Worm (Caenorhabditis elegans) whole organism, mixed stage, embryonic: ENCODE results near the gene R05G6.5.

Experiments used
- ceh-83 ChIP-seq: fragments of 200-800 bp; sonication (Bioruptor generic); optimal IDR thresholded peaks from 2 replicates; lab custom pipeline; 2018; ENCODE audit warnings: mild to moderate bottlenecking, missing genetic modification characterization, missing compliant biosample characterization
- drap-1 ChIP-seq: fragments of 200-800 bp; sonication (Bioruptor generic); optimal IDR thresholded peaks from 3 replicates; lab custom pipeline; 2018; ENCODE audit warnings: mild to moderate bottlenecking, missing genetic modification characterization, missing compliant biosample characterization
- elt-1 ChIP-seq: sonication (generic microtip); optimal IDR thresholded peaks from 2 replicates; lab custom pipeline; 2017; ENCODE audit warnings: missing genetic modification characterization, mild to moderate bottlenecking, missing compliant biosample characterization, antibody characterized with exemption, moderate library complexity, borderline replicate concordance; ENCODE audit not compliant: insufficient read depth
- lin-13 ChIP-seq: fragments of 150-350 bp; optimal IDR thresholded peaks from 2 replicates; lab custom pipeline; 2014; ENCODE audit warnings: missing biosample characterization, missing genetic modification characterization
- nhr-28 ChIP-seq: fragments of 150-350 bp; optimal IDR thresholded peaks from 2 replicates; lab custom pipeline; 2014; ENCODE audit warnings: missing biosample characterization, missing genetic modification characterization
- snpc-4 ChIP-seq: fragments of 150-350 bp; optimal IDR thresholded peaks from 2 replicates; lab custom pipeline; 2014; ENCODE audit warnings: missing biosample characterization, missing genetic modification characterization
- unc-62 ChIP-seq: fragments of 150-350 bp; optimal IDR thresholded peaks from 2 replicates; lab custom pipeline; 2014; ENCODE audit warnings: missing biosample characterization, missing genetic modification reagents, missing genetic modification characterization
- ztf-11 ChIP-seq: fragments of 150-350 bp; optimal IDR thresholded peaks from 2 replicates; lab custom pipeline; 2014; ENCODE audit warnings: missing biosample characterization, missing genetic modification characterization

- TF ChIP-seq ceh-83 (GFP tag; lab: Kevin White, UChicago) = no peak
- no peak for TF ChIP-seq snpc-4
- TF ChIP-seq ztf-11 = no peak
- no peak for TF ChIP-seq lin-13 (tag; lab: Kevin White, UChicago)
- TF ChIP-seq unc-62 (GFP tag; lab: Kevin White, UChicago) = no peak
- TF ChIP-seq drap-1 (GFP tag; lab: Kevin White, UChicago) = no peak
- TF ChIP-seq nhr-28 = no peak
- TF ChIP-seq elt-1 = no peak
Observed at ce11 chrIV:7507305-7507704, 862 bp upstream of the R05G6.5 start.
